Worm (Caenorhabditis elegans) whole organism, L2 larva: ENCODE data around the gene enu-3.5.

ENCODE experiments used
- F13H6.1 ChIP-seq: sonication (generic microtip); optimal IDR thresholded peaks from 2 replicates; lab custom pipeline; 2016; ENCODE audit warnings: missing genetic modification characterization, missing compliant biosample characterization
- R02D3.7 ChIP-seq: fragments of 150-350 bp; optimal IDR thresholded peaks from 2 replicates; lab custom pipeline; 2014; ENCODE audit warnings: missing biosample characterization, missing genetic modification characterization
- Y55F3AM.14 ChIP-seq: fragments of 200-800 bp; sonication (Bioruptor generic); optimal IDR thresholded peaks from 2 replicates; lab custom pipeline; 2018; ENCODE audit warnings: mild to moderate bottlenecking, missing genetic modification characterization, missing compliant biosample characterization
- ama-1 ChIP-seq: fragments of 150-350 bp; optimal IDR thresholded peaks from 2 replicates; lab custom pipeline; 2018; ENCODE audit warnings: inconsistent platforms
- elt-1 ChIP-seq: fragments of 150-350 bp; optimal IDR thresholded peaks from 2 replicates; lab custom pipeline; 2014; ENCODE audit warnings: missing biosample characterization, missing genetic modification characterization
- elt-3 ChIP-seq: sonication (generic microtip); optimal IDR thresholded peaks from 2 replicates; lab custom pipeline; 2017; ENCODE audit warnings: missing biosample characterization, missing genetic modification characterization
- nhr-12 ChIP-seq: fragments of 150-350 bp; optimal IDR thresholded peaks from 2 replicates; lab custom pipeline; 2014; ENCODE audit warnings: missing biosample characterization, missing genetic modification characterization
- nhr-237 ChIP-seq: fragments of 150-350 bp; optimal IDR thresholded peaks from 2 replicates; lab custom pipeline; 2014; ENCODE audit warnings: missing biosample characterization, missing genetic modification characterization
- nhr-77 ChIP-seq: fragments of 150-350 bp; optimal IDR thresholded peaks from 2 replicates; lab custom pipeline; 2014; ENCODE audit warnings: missing biosample characterization, missing genetic modification characterization
- unc-55 ChIP-seq: fragments of 150-350 bp; sonication (generic microtip); optimal IDR thresholded peaks from 3 replicates; lab custom pipeline; 2014; ENCODE audit warnings: missing biosample characterization, missing genetic modification reagents, missing genetic modification characterization

ce11 chrIII:12906611-12907037 is 28.6 kb downstream of the enu-3.5 start:
- peak; percentile 50 for TF ChIP-seq ama-1 (lab: Kevin White, UChicago)
- TF ChIP-seq nhr-237 (tag; lab: Kevin White, UChicago) = no peak
- TF ChIP-seq nhr-77 (tag; lab: Kevin White, UChicago) = no peak
- no peak for TF ChIP-seq Y55F3AM.14
- TF ChIP-seq unc-55 (GFP tag; lab: Kevin White, UChicago) = peak; percentile 18
- no peak for TF ChIP-seq elt-3 (tag; lab: Kevin White, UChicago)
- TF ChIP-seq elt-1 (tag; lab: Kevin White, UChicago) = no peak
- TF ChIP-seq nhr-12 (tag; lab: Kevin White, UChicago) = no peak
- peak; percentile 32 for TF ChIP-seq F13H6.1 (tag; lab: Kevin White, UChicago)
- TF ChIP-seq R02D3.7 (tag; lab: Kevin White, UChicago) = peak; percentile 13
